Worm (Caenorhabditis elegans) whole organism, late embryonic: ENCODE results near the gene fbxa-202.

Experiments used
- ceh-6 ChIP-seq: fragments of 200-800 bp; sonication (Bioruptor generic); optimal IDR thresholded peaks from 2 replicates; lab custom pipeline; 2018; ENCODE audit warnings: mild to moderate bottlenecking, missing genetic modification characterization, missing compliant biosample characterization
- hlh-6 ChIP-seq: sonication (generic microtip); optimal IDR thresholded peaks from 2 replicates; lab custom pipeline; 2016; ENCODE audit warnings: missing genotype, missing genetic modification characterization, missing compliant biosample characterization
- pax-1 ChIP-seq: fragments of 150-350 bp; optimal IDR thresholded peaks from 2 replicates; lab custom pipeline; 2014; ENCODE audit warnings: missing biosample characterization, missing genetic modification characterization

DNA sequence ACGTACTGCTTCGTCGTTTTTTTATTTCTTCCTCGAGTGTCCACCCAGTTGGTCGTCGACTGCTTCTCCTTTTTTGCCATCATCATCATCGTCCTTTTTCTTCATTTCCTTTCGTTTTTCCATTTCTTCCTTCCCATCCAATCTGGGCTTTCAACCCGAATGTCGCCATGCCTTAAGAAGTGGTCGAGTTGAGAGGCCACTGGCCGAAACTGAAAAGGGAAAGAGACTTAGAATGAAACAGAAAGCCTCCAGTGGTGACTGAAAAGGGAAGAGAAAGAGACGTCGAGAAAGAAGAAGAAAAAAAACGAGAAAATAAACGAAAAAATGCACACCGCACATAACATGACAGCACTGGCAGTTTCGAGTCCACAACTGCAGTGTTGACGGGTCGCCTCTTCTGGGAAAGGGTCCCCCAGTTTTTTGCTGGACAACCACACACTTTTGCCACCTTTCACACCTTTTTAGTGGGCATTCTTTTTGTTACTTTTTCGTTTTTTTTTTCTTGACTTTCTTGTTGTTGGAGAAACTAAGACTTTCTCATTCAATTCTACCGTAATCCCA, 14.1 kb downstream of the fbxa-202 start:
- TF ChIP-seq pax-1 (tag; lab: Kevin White, UChicago) (no peak), ceh-6 (no peak), hlh-6 (tag; lab: Kevin White, UChicago) (no peak)
